Worm (Caenorhabditis elegans): Measurements from ENCODE around the gene adm-4.

DNA sequence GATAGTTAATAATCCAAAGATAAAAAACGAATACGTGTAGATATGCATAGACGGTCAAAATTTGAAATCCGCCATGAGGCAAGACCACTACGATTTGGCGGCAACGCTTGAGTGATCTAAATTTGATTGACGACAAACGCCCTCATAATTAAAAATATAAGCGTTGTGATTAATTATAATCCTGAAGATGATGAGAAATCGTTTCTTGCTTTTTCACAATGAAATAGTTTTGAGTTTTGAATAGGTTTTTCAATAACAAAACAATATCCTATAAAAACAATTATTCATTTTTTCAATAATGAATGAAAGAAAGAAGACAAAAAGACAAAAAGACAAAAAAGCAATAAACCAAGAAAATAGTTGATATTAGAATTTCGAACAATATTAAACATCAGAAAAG, 49.3 kb upstream of the adm-4 start, which contains the start of gene C54D2.6:
- no peak for TF ChIP-seq sea-2 (GFP tag; IDR thresholded peaks at IDR 0.05)
- TF ChIP-seq nhr-120 (GFP tag; IDR thresholded peaks at IDR 0.05) = no peak
- no peak for TF ChIP-seq snpc-4 (GFP tag; optimal IDR thresholded peaks at IDR 0.05)
- TF ChIP-seq snpc-4 (tag; optimal IDR thresholded peaks at IDR 0.05) = no peak
- TF ChIP-seq dpff-1 (tag; optimal IDR thresholded peaks at IDR 0.05) = no peak

Data from whole organism, young adult.